Fruit fly (Drosophila melanogaster) whole organism, adult: ENCODE data around the gene GILT2.
A peak's percentile ranks its signal among the peaks of the same experiment; 100 is the strongest.

ENCODE experiments used
- CG11617 ChIP-seq: fragments of 200-800 bp; sonication (Bioruptor generic); optimal IDR thresholded peaks from 2 replicates; lab custom pipeline; 2017; ENCODE audit warnings: mild to moderate bottlenecking, missing biosample characterization, missing genetic modification reagents, missing genetic modification characterization
- CG12768 ChIP-seq: fragments of 200-800 bp; sonication (Bioruptor generic); optimal IDR thresholded peaks from 2 replicates; lab custom pipeline; 2017; ENCODE audit warnings: missing biosample characterization, missing genetic modification characterization, mild to moderate bottlenecking, moderate library complexity, missing genetic modification reagents
- CG1620 ChIP-seq: fragments of 200-800 bp; sonication (Bioruptor generic); optimal IDR thresholded peaks from 2 replicates; lab custom pipeline; 2016; ENCODE audit warnings: missing biosample characterization, missing genetic modification characterization
- CG33017 ChIP-seq: fragments of 200-800 bp; sonication (Bioruptor generic); optimal IDR thresholded peaks from 2 replicates; lab custom pipeline; 2018; ENCODE audit warnings: missing biosample characterization, mild to moderate bottlenecking, missing genetic modification characterization, moderate library complexity
- CG5204 ChIP-seq: fragments of 200-800 bp; sonication (Bioruptor generic); optimal IDR thresholded peaks from 2 replicates; lab custom pipeline; 2016; ENCODE audit warnings: missing biosample characterization, missing genetic modification characterization
- Crg-1 ChIP-seq: fragments of 200-800 bp; sonication (Bioruptor generic); optimal IDR thresholded peaks from 2 replicates; lab custom pipeline; 2016; ENCODE audit warnings: missing biosample characterization, missing genetic modification characterization
- Mnt ChIP-seq: fragments of 200-800 bp; sonication (Bioruptor generic); optimal IDR thresholded peaks from 2 replicates; lab custom pipeline; 2016; ENCODE audit warnings: missing biosample characterization, mild to moderate bottlenecking, missing genetic modification characterization
- bab1 ChIP-seq: fragments of 200-800 bp; sonication (Bioruptor generic); optimal IDR thresholded peaks from 3 replicates; lab custom pipeline; 2019; ENCODE audit warnings: missing biosample characterization, mild to moderate bottlenecking, missing genetic modification characterization, moderate library complexity

DNA sequence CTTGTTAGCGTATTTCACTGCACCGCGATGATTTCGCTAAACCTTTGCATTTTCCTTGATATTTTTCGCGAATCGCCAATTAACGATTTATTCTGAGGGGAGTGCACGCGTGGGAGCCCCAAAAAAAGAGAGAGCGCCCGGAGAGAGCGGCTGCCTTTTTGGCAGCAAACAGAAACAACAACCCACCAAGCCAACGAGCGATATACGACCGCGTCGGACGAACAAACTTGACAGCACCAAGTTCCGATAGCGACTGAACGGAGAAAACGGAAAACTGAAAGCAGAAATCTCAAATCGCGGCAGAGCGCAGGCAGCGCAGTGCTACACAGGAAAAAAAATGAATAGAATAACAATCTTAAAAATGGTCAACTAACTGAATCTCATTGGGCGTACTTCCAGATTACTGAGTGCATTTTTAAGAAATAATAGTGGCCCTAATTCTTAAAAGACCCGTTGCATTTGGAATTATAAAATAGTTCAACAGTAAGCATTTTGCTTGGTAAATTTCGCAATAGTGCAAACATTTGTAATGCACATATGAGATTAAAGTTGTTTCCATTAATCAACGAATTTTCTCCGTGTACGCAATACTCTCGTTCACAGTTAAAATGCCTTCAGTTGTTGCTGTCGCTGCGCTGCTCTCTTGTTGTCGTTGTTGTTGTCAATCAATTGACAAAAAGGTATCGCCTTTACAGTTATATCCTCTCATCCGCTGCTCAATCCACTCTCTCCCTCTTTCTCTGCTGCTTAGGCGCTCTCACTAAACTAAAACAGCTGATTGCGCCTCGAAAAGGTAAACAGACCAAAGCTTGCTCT is 9.1 kb upstream of the GILT2 start, which contains the start of gene CG31145:
- peak; percentile 98 for TF ChIP-seq bab1 (GFP tag; lab: Kevin White, UChicago)
- TF ChIP-seq Mnt (GFP tag; lab: Kevin White, UChicago): peak; percentile 95
- TF ChIP-seq Crg-1 (GFP tag; lab: Kevin White, UChicago): peak; percentile 99
- peak; percentile 100 for TF ChIP-seq CG5204 (GFP tag; lab: Kevin White, UChicago)
- TF ChIP-seq CG1620 (GFP tag; lab: Kevin White, UChicago): peak; percentile 98
- peak; percentile 100 for TF ChIP-seq CG11617 (GFP tag; lab: Kevin White, UChicago)
- peak; percentile 100 for TF ChIP-seq CG12768
- TF ChIP-seq CG33017 (tag; lab: Kevin White, UChicago): peak; percentile 99
